Worm (Caenorhabditis elegans) whole organism, late embryonic: ENCODE results near the gene R05F9.11.

Source experiments
- C08G9.2 ChIP-seq: sonication (generic microtip); optimal IDR thresholded peaks from 2 replicates; lab custom pipeline; 2016; ENCODE audit warnings: mild to moderate bottlenecking, missing genetic modification characterization, moderate library complexity, missing compliant biosample characterization
- C38D4.7 ChIP-seq: fragments of 200-800 bp; sonication (Bioruptor generic); optimal IDR thresholded peaks from 2 replicates; lab custom pipeline; 2018; ENCODE audit warnings: mild to moderate bottlenecking, missing genetic modification characterization, moderate library complexity, missing compliant biosample characterization
- F13H6.1 ChIP-seq: sonication (generic microtip); optimal IDR thresholded peaks from 2 replicates; lab custom pipeline; 2016; ENCODE audit warnings: missing genetic modification characterization, missing compliant biosample characterization
- K02D7.2 ChIP-seq: sonication (generic microtip); optimal IDR thresholded peaks from 2 replicates; lab custom pipeline; 2017; ENCODE audit warnings: mild to moderate bottlenecking, missing genetic modification characterization, missing compliant biosample characterization
- K09A11.1 ChIP-seq: sonication (generic microtip); optimal IDR thresholded peaks from 2 replicates; lab custom pipeline; 2017; ENCODE audit warnings: antibody characterized with exemption, mild to moderate bottlenecking, missing genetic modification characterization, missing compliant biosample characterization; ENCODE audit not compliant: insufficient read depth
- T23F11.4 ChIP-seq: fragments of 200-800 bp; sonication (Bioruptor generic); optimal IDR thresholded peaks from 2 replicates; lab custom pipeline; 2018; ENCODE audit warnings: mild to moderate bottlenecking, missing genetic modification characterization, missing compliant biosample characterization
- ahr-1 ChIP-seq: sonication (generic microtip); optimal IDR thresholded peaks from 2 replicates; lab custom pipeline; 2016; ENCODE audit warnings: missing genetic modification characterization, missing compliant biosample characterization
- ceh-14 ChIP-seq: sonication (generic microtip); optimal IDR thresholded peaks from 2 replicates; lab custom pipeline; 2016; ENCODE audit warnings: missing genotype, missing genetic modification characterization, missing compliant biosample characterization
- ceh-2 ChIP-seq: sonication (generic microtip); optimal IDR thresholded peaks from 2 replicates; lab custom pipeline; 2016; ENCODE audit warnings: missing genotype, missing genetic modification characterization, missing compliant biosample characterization
- ceh-22 ChIP-seq: sonication (generic microtip); optimal IDR thresholded peaks from 2 replicates; lab custom pipeline; 2017; ENCODE audit warnings: missing biosample characterization, missing genetic modification characterization
- ceh-24 ChIP-seq: sonication (generic microtip); optimal IDR thresholded peaks from 2 replicates; lab custom pipeline; 2016; ENCODE audit warnings: mild to moderate bottlenecking, missing genetic modification characterization, missing compliant biosample characterization
- ceh-48 ChIP-seq: sonication (generic microtip); optimal IDR thresholded peaks from 2 replicates; lab custom pipeline; 2016; ENCODE audit warnings: missing genetic modification characterization, inconsistent platforms, missing compliant biosample characterization
- ceh-6 ChIP-seq: fragments of 200-800 bp; sonication (Bioruptor generic); optimal IDR thresholded peaks from 2 replicates; lab custom pipeline; 2018; ENCODE audit warnings: mild to moderate bottlenecking, missing genetic modification characterization, missing compliant biosample characterization
- che-1 ChIP-seq: sonication (generic microtip); optimal IDR thresholded peaks from 2 replicates; lab custom pipeline; 2016; ENCODE audit warnings: mild to moderate bottlenecking, missing genetic modification characterization, missing compliant biosample characterization
- dmd-4 ChIP-seq: sonication (generic microtip); optimal IDR thresholded peaks from 2 replicates; lab custom pipeline; 2016; ENCODE audit warnings: borderline replicate concordance, missing genetic modification characterization, missing compliant biosample characterization
- elt-4 ChIP-seq: sonication (generic microtip); optimal IDR thresholded peaks from 2 replicates; lab custom pipeline; 2016; ENCODE audit warnings: missing genetic modification characterization, missing compliant biosample characterization
- eyg-1 ChIP-seq: sonication (generic microtip); optimal IDR thresholded peaks from 2 replicates; lab custom pipeline; 2016; ENCODE audit warnings: missing genotype, missing genetic modification characterization, missing compliant biosample characterization
- fax-1 ChIP-seq: sonication (generic microtip); optimal IDR thresholded peaks from 2 replicates; lab custom pipeline; 2016; ENCODE audit warnings: missing genotype, missing genetic modification characterization, missing compliant biosample characterization
- fkh-10 ChIP-seq: fragments of 150-350 bp; optimal IDR thresholded peaks from 2 replicates; lab custom pipeline; 2014; ENCODE audit warnings: missing biosample characterization, missing genetic modification reagents, missing genetic modification characterization
- gmeb-2 ChIP-seq: sonication (generic microtip); optimal IDR thresholded peaks from 2 replicates; lab custom pipeline; 2016; ENCODE audit warnings: missing genetic modification characterization, inconsistent platforms, missing compliant biosample characterization
- hlh-15 ChIP-seq: sonication (generic microtip); optimal IDR thresholded peaks from 2 replicates; lab custom pipeline; 2016; ENCODE audit warnings: missing genetic modification characterization, missing compliant biosample characterization
- hlh-30 ChIP-seq: sonication (generic microtip); optimal IDR thresholded peaks from 2 replicates; lab custom pipeline; 2017; ENCODE audit warnings: antibody characterized with exemption, missing genetic modification characterization, missing compliant biosample characterization; ENCODE audit not compliant: insufficient read depth
- hlh-8 ChIP-seq: sonication (generic microtip); optimal IDR thresholded peaks from 2 replicates; lab custom pipeline; 2016; ENCODE audit warnings: missing genotype, missing genetic modification characterization, missing compliant biosample characterization
- lin-11 ChIP-seq: fragments of 200-800 bp; sonication (Bioruptor generic); optimal IDR thresholded peaks from 2 replicates; lab custom pipeline; 2018; ENCODE audit warnings: mild to moderate bottlenecking, missing genetic modification characterization, missing compliant biosample characterization
- npax-4 ChIP-seq: sonication (generic microtip); optimal IDR thresholded peaks from 2 replicates; lab custom pipeline; 2016; ENCODE audit warnings: missing genetic modification characterization, missing compliant biosample characterization
- odd-2 ChIP-seq: sonication (generic microtip); optimal IDR thresholded peaks from 2 replicates; lab custom pipeline; 2017; ENCODE audit warnings: antibody characterized with exemption, mild to moderate bottlenecking, missing genetic modification characterization, missing compliant biosample characterization
- pat-9 ChIP-seq: fragments of 200-800 bp; sonication (Bioruptor generic); optimal IDR thresholded peaks from 2 replicates; lab custom pipeline; 2018; ENCODE audit warnings: mild to moderate bottlenecking, missing genetic modification characterization, moderate library complexity, missing compliant biosample characterization
- pha-4 ChIP-seq: fragments of 150-350 bp; optimal IDR thresholded peaks from 2 replicates; lab custom pipeline; 2018; ENCODE audit warnings: missing biosample characterization, missing genetic modification reagents, missing genetic modification characterization
- rnt-1 ChIP-seq: sonication (generic microtip); optimal IDR thresholded peaks from 2 replicates; lab custom pipeline; 2016; ENCODE audit warnings: missing genetic modification characterization, missing compliant biosample characterization
- sox-4 ChIP-seq: sonication (generic microtip); optimal IDR thresholded peaks from 2 replicates; lab custom pipeline; 2017; ENCODE audit warnings: mild to moderate bottlenecking, missing genetic modification characterization, inconsistent platforms, missing compliant biosample characterization
- syd-9 ChIP-seq: sonication (generic microtip); optimal IDR thresholded peaks from 2 replicates; lab custom pipeline; 2016; ENCODE audit warnings: mild to moderate bottlenecking, missing genetic modification characterization, moderate library complexity, missing compliant biosample characterization
- unc-3 ChIP-seq, 2 experiments: fragments of 200-800 bp in 1 of 2; sonication (Bioruptor generic) in 1 of 2; sonication (generic microtip) in 1 of 2; conservative IDR thresholded peaks in 1 of 2; optimal IDR thresholded peaks in 1 of 2; 2 replicates each; pipeline versions ENCODE4 v1.3.6 to Lab custom; 2016 to 2022; ENCODE audit warnings: missing compliant biosample characterization in 2 of 2, missing genetic modification characterization in 2 of 2, missing genetic modification reagents in 1 of 2
- unc-55 ChIP-seq: sonication (generic microtip); optimal IDR thresholded peaks from 2 replicates; lab custom pipeline; 2017; ENCODE audit warnings: missing biosample characterization, missing genetic modification reagents, missing genetic modification characterization
- ztf-16 ChIP-seq: sonication (generic microtip); optimal IDR thresholded peaks from 2 replicates; lab custom pipeline; 2017; ENCODE audit warnings: missing genetic modification characterization, missing compliant biosample characterization

R05F9.11 gene

DNA sequence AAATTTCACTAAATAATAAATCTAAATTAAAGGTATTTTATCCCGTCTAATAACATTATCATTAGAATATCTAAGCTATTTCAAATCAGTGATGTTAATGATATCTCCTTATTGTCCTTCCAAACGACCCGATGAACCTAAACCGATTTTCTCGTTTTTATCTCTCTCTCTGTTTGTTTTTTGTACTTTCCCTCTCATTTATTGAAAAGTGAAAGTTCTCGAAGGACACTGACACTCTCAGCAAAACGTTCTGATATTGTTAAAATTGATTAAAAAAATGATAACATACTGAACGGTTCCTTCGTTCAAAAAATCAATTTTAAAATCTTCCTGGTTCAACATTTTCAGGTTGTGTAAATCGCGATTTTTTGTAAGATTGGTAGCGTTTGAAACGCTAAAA, 37.9 kb downstream of the R05F9.11 start, which contains the start of gene F11G11.13:
TSS of gene F11G11.13 (minus strand) at position 89 of the 400 bp plus-strand sequence.
- no peak for TF ChIP-seq gmeb-2
- TF ChIP-seq lin-11 (tag; lab: Kevin White, UChicago): no peak
- TF ChIP-seq dmd-4 (tag; lab: Kevin White, UChicago): no peak
- no peak for TF ChIP-seq T23F11.4 (GFP tag; lab: Kevin White, UChicago)
- TF ChIP-seq odd-2 (tag; lab: Kevin White, UChicago): no peak
- no peak for TF ChIP-seq sox-4
- no peak for TF ChIP-seq che-1 (tag; lab: Kevin White, UChicago)
- TF ChIP-seq ceh-48: no peak
- TF ChIP-seq syd-9 (tag; lab: Kevin White, UChicago): no peak
- TF ChIP-seq F13H6.1 (tag; lab: Kevin White, UChicago): no peak
- TF ChIP-seq npax-4 (tag; lab: Kevin White, UChicago): no peak
- TF ChIP-seq ceh-24 (tag; lab: Kevin White, UChicago): no peak
- no peak for TF ChIP-seq unc-55
- no peak for TF ChIP-seq K09A11.1
- no peak for TF ChIP-seq unc-3 (GFP tag; conservative IDR thresholded peaks at IDR 0.05; lab: Robert Waterston, UW)
- TF ChIP-seq unc-3 (tag; optimal IDR thresholded peaks at IDR 0.05; lab: Kevin White, UChicago): no peak
- no peak for TF ChIP-seq ztf-16 (tag; lab: Kevin White, UChicago)
- no peak for TF ChIP-seq eyg-1 (tag; lab: Kevin White, UChicago)
- no peak for TF ChIP-seq K02D7.2 (tag; lab: Kevin White, UChicago)
- no peak for TF ChIP-seq pat-9 (tag; lab: Kevin White, UChicago)
- TF ChIP-seq, all 69 proteins: peak for 0

DNA sequence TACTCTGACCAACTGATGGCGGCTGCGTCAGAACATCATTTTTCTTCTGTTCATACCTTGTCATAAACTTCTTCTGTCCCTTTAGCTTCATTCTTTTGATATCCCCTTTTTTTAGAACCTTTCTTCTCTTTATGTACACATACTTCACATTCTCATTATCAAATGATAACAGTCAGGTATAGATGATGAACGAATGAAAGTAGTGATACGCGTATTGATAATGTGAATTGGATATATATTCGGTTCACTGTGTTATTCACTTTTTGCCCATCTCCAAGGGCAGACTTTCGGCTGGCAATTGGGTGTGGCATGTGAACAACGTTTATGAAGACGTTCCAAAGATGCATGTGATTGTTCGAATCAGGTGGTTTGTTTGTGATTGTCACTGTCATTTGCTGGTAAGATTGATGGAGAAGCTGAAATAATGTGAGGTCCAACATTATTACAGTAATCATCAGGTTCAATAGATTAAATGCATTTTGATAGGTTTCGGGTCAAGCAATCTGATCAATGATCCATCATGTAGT, 39.6 kb downstream of the R05F9.11 start, which contains the start of gene F11G11.15:
TSS of gene F11G11.15 (plus strand) at position 511 of the 527 bp plus-strand sequence.
- TF ChIP-seq ceh-6 (GFP tag; lab: Kevin White, UChicago) (no peak), fkh-10 (GFP tag; lab: Kevin White, UChicago) (no peak), pha-4 (no peak), fax-1 (tag; lab: Kevin White, UChicago) (no peak), eyg-1 (tag; lab: Kevin White, UChicago) (no peak), C38D4.7 (no peak), elt-4 (tag; lab: Kevin White, UChicago) (no peak)

DNA sequence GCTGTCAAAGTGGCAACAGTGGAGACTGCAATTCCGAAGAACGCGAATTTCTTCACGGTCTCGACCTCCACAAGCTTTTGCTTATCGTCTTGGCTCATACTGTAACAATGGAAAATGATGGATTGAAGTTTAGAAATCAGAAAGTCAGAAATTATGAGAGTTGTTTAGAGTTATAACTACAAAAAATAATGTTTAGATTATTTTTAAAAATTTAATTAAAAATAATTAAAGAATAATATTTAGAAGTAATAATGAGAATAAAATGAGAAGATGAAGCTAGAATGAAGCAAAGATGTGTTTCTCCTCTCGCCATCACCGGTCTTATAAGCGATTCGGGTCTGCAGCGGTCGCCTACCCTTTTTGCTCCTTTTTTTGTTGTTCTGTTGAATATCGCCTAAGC, 41.0 kb downstream of the R05F9.11 start, which contains the start of gene col-73:
TSS of gene col-73 (minus strand) at position 101 of the 400 bp plus-strand sequence.
- TF ChIP-seq ceh-2 (tag; lab: Kevin White, UChicago) (no peak), C08G9.2 (tag; lab: Kevin White, UChicago) (no peak), ceh-22 (no peak), ceh-14 (tag; lab: Kevin White, UChicago) (no peak), F13H6.1 (tag; lab: Kevin White, UChicago) (no peak), ceh-48 (no peak)

DNA sequence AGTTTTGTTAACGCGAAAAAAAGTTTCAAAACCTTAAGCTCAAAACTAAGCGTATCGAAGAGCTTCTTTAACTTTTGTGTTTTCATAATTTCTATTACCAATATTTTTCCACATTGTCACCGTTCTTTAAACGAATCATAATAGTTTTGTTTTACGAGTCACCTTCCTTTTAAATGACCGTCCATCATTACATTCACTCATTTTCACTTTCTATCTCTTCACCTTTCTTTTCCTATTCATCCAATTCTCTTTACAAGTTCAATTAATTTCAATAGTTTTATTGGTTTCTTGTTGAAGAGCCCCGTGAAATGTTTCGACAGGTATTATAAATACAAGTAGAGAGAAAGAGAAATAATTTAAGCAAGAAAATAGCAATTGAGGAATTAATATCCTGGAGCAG, 42.2 kb downstream of the R05F9.11 start:
- TF ChIP-seq ahr-1: no peak
- no peak for TF ChIP-seq rnt-1 (tag; lab: Kevin White, UChicago)
- no peak for TF ChIP-seq hlh-15 (tag; lab: Kevin White, UChicago)
- TF ChIP-seq che-1 (tag; lab: Kevin White, UChicago): no peak
- no peak for TF ChIP-seq hlh-30 (tag; lab: Kevin White, UChicago)
- no peak for TF ChIP-seq C38D4.7
- no peak for TF ChIP-seq hlh-8 (tag; lab: Kevin White, UChicago)
- TF ChIP-seq unc-3 (GFP tag; conservative IDR thresholded peaks at IDR 0.05; lab: Robert Waterston, UW): no peak
- TF ChIP-seq unc-3 (tag; optimal IDR thresholded peaks at IDR 0.05; lab: Kevin White, UChicago): no peak
- no peak for TF ChIP-seq C08G9.2 (tag; lab: Kevin White, UChicago)
